Worm (Caenorhabditis elegans) whole organism, young adult: ENCODE measurements around the gene lam-2.

Source experiments
- F22D6.2 ChIP-seq: sonication (generic microtip); optimal IDR thresholded peaks from 2 replicates; lab custom pipeline; 2016; ENCODE audit warnings: mild to moderate bottlenecking, missing genetic modification characterization, missing compliant biosample characterization
- F23B12.7 ChIP-seq: sonication (generic microtip); optimal IDR thresholded peaks from 2 replicates; lab custom pipeline; 2017; ENCODE audit warnings: missing genetic modification characterization, mild to moderate bottlenecking, missing compliant biosample characterization, antibody characterized with exemption, moderate library complexity; ENCODE audit not compliant: insufficient read depth
- F33H1.4 ChIP-seq: fragments of 200-800 bp; sonication (Bioruptor generic); IDR thresholded peaks from 2 replicates; pipeline ENCODE4 v1.3.6; 2022; ENCODE audit warnings: missing genetic modification reagents, missing genetic modification characterization, missing compliant biosample characterization
- F37B4.10 ChIP-seq: fragments of 200-800 bp; sonication (Bioruptor generic); IDR thresholded peaks from 2 replicates; pipeline ENCODE4 v1.3.6; 2022; ENCODE audit warnings: missing genetic modification characterization, missing compliant biosample characterization
- athp-1 ChIP-seq: sonication (generic microtip); optimal IDR thresholded peaks from 2 replicates; lab custom pipeline; 2017; ENCODE audit warnings: mild to moderate bottlenecking, missing genetic modification characterization, missing compliant biosample characterization
- attf-3 ChIP-seq: fragments of 200-800 bp; sonication (Bioruptor generic); conservative IDR thresholded peaks from 2 replicates; pipeline ENCODE4 v1.3.6; 2022; ENCODE audit warnings: missing genetic modification reagents, missing genetic modification characterization, missing compliant biosample characterization
- attf-5 ChIP-seq: fragments of 200-800 bp; sonication (Bioruptor generic); optimal IDR thresholded peaks from 2 replicates; lab custom pipeline; 2018; ENCODE audit warnings: mild to moderate bottlenecking, missing genetic modification characterization, missing compliant biosample characterization
- attf-6 ChIP-seq: fragments of 200-800 bp; sonication (Bioruptor generic); IDR thresholded peaks from 2 replicates; pipeline ENCODE4 v1.3.6; 2022; ENCODE audit warnings: missing genetic modification reagents, missing genetic modification characterization, missing compliant biosample characterization
- ccch-3 ChIP-seq: fragments of 200-800 bp; sonication (Bioruptor generic); optimal IDR thresholded peaks from 2 replicates; lab custom pipeline; 2018; ENCODE audit warnings: mild to moderate bottlenecking, missing genetic modification characterization, missing compliant biosample characterization
- ceh-79 ChIP-seq: sonication (generic microtip); optimal IDR thresholded peaks from 2 replicates; lab custom pipeline; 2017; ENCODE audit warnings: mild to moderate bottlenecking, missing genetic modification characterization, missing compliant biosample characterization
- chd-7 ChIP-seq: sonication (generic microtip); optimal IDR thresholded peaks from 2 replicates; lab custom pipeline; 2016; ENCODE audit warnings: mild to moderate bottlenecking, missing genetic modification characterization, moderate library complexity, missing compliant biosample characterization
- die-1 ChIP-seq: sonication (generic microtip); optimal IDR thresholded peaks from 2 replicates; lab custom pipeline; 2016; ENCODE audit warnings: missing genotype, mild to moderate bottlenecking, missing genetic modification characterization, missing compliant biosample characterization
- dpl-1 ChIP-seq: fragments of 150-350 bp; optimal IDR thresholded peaks from 2 replicates; lab custom pipeline; 2014; ENCODE audit warnings: missing biosample characterization, missing genetic modification reagents, missing genetic modification characterization
- ets-4 ChIP-seq: fragments of 200-800 bp; sonication (Bioruptor generic); optimal IDR thresholded peaks from 2 replicates; lab custom pipeline; 2018; ENCODE audit warnings: mild to moderate bottlenecking, missing genetic modification characterization, missing compliant biosample characterization
- fkh-3 ChIP-seq: sonication (generic microtip); optimal IDR thresholded peaks from 2 replicates; lab custom pipeline; 2016; ENCODE audit warnings: mild to moderate bottlenecking, missing genetic modification characterization, missing compliant biosample characterization
- hmg-20 ChIP-seq: fragments of 200-800 bp; sonication (Bioruptor generic); IDR thresholded peaks from 2 replicates; pipeline ENCODE4 v1.3.6; 2022; ENCODE audit warnings: missing genetic modification reagents, missing genetic modification characterization, missing compliant biosample characterization
- mcd-1 ChIP-seq: fragments of 200-800 bp; sonication (Bioruptor generic); IDR thresholded peaks from 2 replicates; pipeline ENCODE4 v1.3.6; 2022; ENCODE audit warnings: missing genetic modification reagents, missing genetic modification characterization, missing compliant biosample characterization
- nhr-80 ChIP-seq: sonication (generic microtip); optimal IDR thresholded peaks from 2 replicates; lab custom pipeline; 2016; ENCODE audit warnings: missing genetic modification characterization, missing compliant biosample characterization
- sea-2 ChIP-seq: fragments of 200-800 bp; sonication (Bioruptor generic); IDR thresholded peaks from 2 replicates; pipeline ENCODE4 v1.3.6; 2022; ENCODE audit warnings: missing genetic modification characterization, missing compliant biosample characterization
- somi-1 ChIP-seq: fragments of 200-800 bp; sonication (Bioruptor generic); optimal IDR thresholded peaks from 2 replicates; lab custom pipeline; 2018; ENCODE audit warnings: mild to moderate bottlenecking, missing genetic modification characterization, missing compliant biosample characterization
- unc-130 ChIP-seq: sonication (generic microtip); optimal IDR thresholded peaks from 2 replicates; lab custom pipeline; 2016; ENCODE audit warnings: missing genetic modification reagents, missing genetic modification characterization, missing compliant biosample characterization
- xnd-1 ChIP-seq: sonication (generic microtip); optimal IDR thresholded peaks from 2 replicates; lab custom pipeline; 2016; ENCODE audit warnings: missing genotype, missing genetic modification reagents, missing genetic modification characterization, missing compliant biosample characterization
- zim-3 ChIP-seq: sonication (generic microtip); optimal IDR thresholded peaks from 2 replicates; lab custom pipeline; 2017; ENCODE audit warnings: mild to moderate bottlenecking, missing genetic modification characterization, moderate library complexity, missing compliant biosample characterization
- ztf-3 ChIP-seq: fragments of 200-800 bp; sonication (Bioruptor generic); optimal IDR thresholded peaks from 2 replicates; lab custom pipeline; 2018; ENCODE audit warnings: mild to moderate bottlenecking, missing genetic modification characterization, missing compliant biosample characterization

Gene lam-2

ce11 chrX:7106103-7106502 lies 44.9 kb downstream of the lam-2 start, which contains the start of gene C36B7.2:
Gene C36B7.2, plus strand, starts transcription at chrX:7106403.
- TF ChIP-seq F23B12.7 (no peak), zim-3 (no peak), F37B4.10 (GFP tag; lab: Robert Waterston, UW) (no peak), ets-4 (GFP tag; lab: Kevin White, UChicago) (no peak), somi-1 (GFP tag; lab: Kevin White, UChicago) (no peak), attf-3 (GFP tag; lab: Robert Waterston, UW) (no peak), F33H1.4 (GFP tag; lab: Robert Waterston, UW) (no peak), hmg-20 (no peak), sea-2 (GFP tag; lab: Robert Waterston, UW) (no peak), die-1 (no peak), attf-6 (no peak)

- TF ChIP-seq attf-6 (no peak), athp-1 (tag; lab: Kevin White, UChicago) (no peak)
These were observed 49.6 kb downstream of the lam-2 start, which contains the start of gene C36B7.3 for ce11 chrX:7101477-7101876. Gene C36B7.3, plus strand, starts transcription at chrX:7101777.

- TF ChIP-seq ccch-3 (GFP tag; lab: Kevin White, UChicago) (no peak), ceh-79 (no peak), attf-3 (GFP tag; lab: Robert Waterston, UW) (no peak), attf-5 (GFP tag; lab: Kevin White, UChicago) (peak; percentile 27), somi-1 (GFP tag; lab: Kevin White, UChicago) (no peak), xnd-1 (tag; lab: Kevin White, UChicago) (no peak), nhr-80 (peak; percentile 58), chd-7 (tag; lab: Kevin White, UChicago) (no peak), F22D6.2 (no peak)
These were observed 50.7 kb downstream of the lam-2 start, which contains the start of gene C36B7.6 for ce11 chrX:7100290-7100689. Gene C36B7.6, minus strand, starts transcription at chrX:7100338.

- TF ChIP-seq ceh-79 (no peak), dpl-1 (GFP tag; lab: Kevin White, UChicago) (no peak), ztf-3 (GFP tag; lab: Kevin White, UChicago) (no peak), fkh-3 (no peak)
These were observed 52.0 kb downstream of the lam-2 start for ce11 chrX:7099049-7099448.

ce11 chrX:7096349-7096748 lies 54.7 kb downstream of the lam-2 start, which contains the start of gene C36B7.5:
Gene C36B7.5, minus strand, starts transcription at chrX:7096449.
- TF ChIP-seq mcd-1 (no peak), unc-130 (GFP tag; lab: Kevin White, UChicago) (no peak)
